Worm (Caenorhabditis elegans) whole organism, mixed stage, embryonic: ENCODE results near the gene nfi-1.

Source experiments
- ceh-39 ChIP-seq: fragments of 150-350 bp; optimal IDR thresholded peaks from 2 replicates; lab custom pipeline; 2014; ENCODE audit warnings: missing biosample characterization, missing genetic modification characterization
- elt-1 ChIP-seq: sonication (generic microtip); optimal IDR thresholded peaks from 2 replicates; lab custom pipeline; 2017; ENCODE audit warnings: missing genetic modification characterization, mild to moderate bottlenecking, missing compliant biosample characterization, antibody characterized with exemption, moderate library complexity, borderline replicate concordance; ENCODE audit not compliant: insufficient read depth
- elt-3 ChIP-seq: fragments of 150-350 bp; optimal IDR thresholded peaks from 2 replicates; lab custom pipeline; 2014; ENCODE audit warnings: missing biosample characterization, missing genetic modification characterization
- flh-1 ChIP-seq: fragments of 200-800 bp; sonication (Bioruptor generic); optimal IDR thresholded peaks from 2 replicates; lab custom pipeline; 2018; ENCODE audit warnings: mild to moderate bottlenecking, missing genetic modification characterization, moderate library complexity, missing compliant biosample characterization
- lsy-2 ChIP-seq: fragments of 150-350 bp; optimal IDR thresholded peaks from 2 replicates; lab custom pipeline; 2014; ENCODE audit warnings: missing biosample characterization, missing genetic modification characterization
- mab-5 ChIP-seq: fragments of 150-350 bp; optimal IDR thresholded peaks from 2 replicates; lab custom pipeline; 2014; ENCODE audit warnings: missing biosample characterization, missing genetic modification characterization
- nhr-2 ChIP-seq: fragments of 150-350 bp; optimal IDR thresholded peaks from 2 replicates; lab custom pipeline; 2014; ENCODE audit warnings: missing biosample characterization, missing genetic modification characterization
- nhr-237 ChIP-seq: fragments of 150-350 bp; optimal IDR thresholded peaks from 2 replicates; lab custom pipeline; 2014; ENCODE audit warnings: missing biosample characterization, missing genetic modification characterization
- nhr-28 ChIP-seq: fragments of 150-350 bp; optimal IDR thresholded peaks from 2 replicates; lab custom pipeline; 2014; ENCODE audit warnings: missing biosample characterization, missing genetic modification characterization
- pha-4 ChIP-seq: fragments of 150-350 bp; optimal IDR thresholded peaks from 2 replicates; lab custom pipeline; 2018; ENCODE audit warnings: missing biosample characterization, missing genetic modification reagents, missing genetic modification characterization
- snpc-4 ChIP-seq: fragments of 150-350 bp; optimal IDR thresholded peaks from 2 replicates; lab custom pipeline; 2014; ENCODE audit warnings: missing biosample characterization, missing genetic modification characterization
- unc-39 ChIP-seq: fragments of 150-350 bp; optimal IDR thresholded peaks from 2 replicates; lab custom pipeline; 2014; ENCODE audit warnings: missing biosample characterization, missing genetic modification characterization
- ztf-11 ChIP-seq: fragments of 150-350 bp; optimal IDR thresholded peaks from 2 replicates; lab custom pipeline; 2014; ENCODE audit warnings: missing biosample characterization, missing genetic modification characterization

DNA sequence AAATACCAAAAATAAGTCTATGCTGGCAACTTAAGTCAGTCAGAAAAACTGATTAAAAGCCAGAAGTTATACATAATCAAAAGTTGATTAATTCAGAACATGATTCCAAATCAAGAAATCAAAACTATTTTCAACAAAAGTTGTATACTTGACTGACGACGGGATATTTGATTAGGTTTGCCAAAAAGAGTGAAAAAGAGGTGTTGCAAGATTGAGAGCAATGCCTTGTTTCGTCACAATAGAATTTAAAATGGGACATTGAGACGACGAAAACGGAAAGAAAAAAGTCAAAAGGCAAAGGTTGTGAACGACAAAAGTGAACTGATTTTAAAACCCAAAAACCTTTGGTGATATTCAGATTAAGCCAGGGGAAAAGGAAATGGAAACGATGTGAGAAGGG is 20.9 kb downstream of the nfi-1 start:
- no peak for TF ChIP-seq unc-39 (tag; lab: Kevin White, UChicago)
- no peak for TF ChIP-seq snpc-4 (tag; lab: Kevin White, UChicago)
- no peak for TF ChIP-seq elt-3 (tag; lab: Kevin White, UChicago)
- no peak for TF ChIP-seq nhr-2
- TF ChIP-seq nhr-28 (tag; lab: Kevin White, UChicago) = no peak
- TF ChIP-seq ztf-11 = no peak
- TF ChIP-seq lsy-2 (tag; lab: Kevin White, UChicago) = no peak
- no peak for TF ChIP-seq nhr-237 (tag; lab: Kevin White, UChicago)
- no peak for TF ChIP-seq ceh-39
- TF ChIP-seq flh-1 (GFP tag; lab: Kevin White, UChicago) = no peak
- TF ChIP-seq mab-5 = no peak
- no peak for TF ChIP-seq pha-4 (tag; lab: Kevin White, UChicago)
- no peak for TF ChIP-seq elt-1 (tag; lab: Kevin White, UChicago)
